Fruit fly (Drosophila melanogaster) whole organism, adult: Measurements from ENCODE around the gene Xrp1.

Source experiments
- CG11617 ChIP-seq: fragments of 200-800 bp; sonication (Bioruptor generic); optimal IDR thresholded peaks from 2 replicates; lab custom pipeline; 2017; ENCODE audit warnings: mild to moderate bottlenecking, missing biosample characterization, missing genetic modification reagents, missing genetic modification characterization
- CG12768 ChIP-seq: fragments of 200-800 bp; sonication (Bioruptor generic); optimal IDR thresholded peaks from 2 replicates; lab custom pipeline; 2017; ENCODE audit warnings: missing biosample characterization, missing genetic modification characterization, mild to moderate bottlenecking, moderate library complexity, missing genetic modification reagents
- CG14711 ChIP-seq: fragments of 200-800 bp; sonication (Bioruptor generic); optimal IDR thresholded peaks from 2 replicates; lab custom pipeline; 2018; ENCODE audit warnings: missing biosample characterization, mild to moderate bottlenecking, missing genetic modification characterization, moderate library complexity
- CG1620 ChIP-seq: fragments of 200-800 bp; sonication (Bioruptor generic); optimal IDR thresholded peaks from 2 replicates; lab custom pipeline; 2016; ENCODE audit warnings: missing biosample characterization, missing genetic modification characterization
- CG33017 ChIP-seq: fragments of 200-800 bp; sonication (Bioruptor generic); optimal IDR thresholded peaks from 2 replicates; lab custom pipeline; 2018; ENCODE audit warnings: missing biosample characterization, mild to moderate bottlenecking, missing genetic modification characterization, moderate library complexity
- CG5204 ChIP-seq: fragments of 200-800 bp; sonication (Bioruptor generic); optimal IDR thresholded peaks from 2 replicates; lab custom pipeline; 2016; ENCODE audit warnings: missing biosample characterization, missing genetic modification characterization
- CG7045 ChIP-seq: fragments of 200-800 bp; sonication (Bioruptor generic); optimal IDR thresholded peaks from 2 replicates; lab custom pipeline; 2017; ENCODE audit warnings: missing biosample characterization, mild to moderate bottlenecking, missing genetic modification characterization
- CG7101 ChIP-seq: fragments of 200-800 bp; sonication (Bioruptor generic); optimal IDR thresholded peaks from 2 replicates; lab custom pipeline; 2018; ENCODE audit warnings: missing biosample characterization, mild to moderate bottlenecking, missing genetic modification characterization, moderate library complexity
- Clk ChIP-seq: fragments of 200-800 bp; sonication (Bioruptor generic); optimal IDR thresholded peaks from 2 replicates; lab custom pipeline; 2017; ENCODE audit warnings: missing biosample characterization, missing genetic modification characterization
- Crg-1 ChIP-seq: fragments of 200-800 bp; sonication (Bioruptor generic); optimal IDR thresholded peaks from 2 replicates; lab custom pipeline; 2016; ENCODE audit warnings: missing biosample characterization, missing genetic modification characterization
- Hr96 ChIP-seq: fragments of 200-800 bp; sonication (Bioruptor generic); optimal IDR thresholded peaks from 2 replicates; lab custom pipeline; 2016; ENCODE audit warnings: missing biosample characterization, missing genetic modification characterization
- Mnt ChIP-seq: fragments of 200-800 bp; sonication (Bioruptor generic); optimal IDR thresholded peaks from 2 replicates; lab custom pipeline; 2016; ENCODE audit warnings: missing biosample characterization, mild to moderate bottlenecking, missing genetic modification characterization
- bab1 ChIP-seq: fragments of 200-800 bp; sonication (Bioruptor generic); optimal IDR thresholded peaks from 3 replicates; lab custom pipeline; 2019; ENCODE audit warnings: missing biosample characterization, mild to moderate bottlenecking, missing genetic modification characterization, moderate library complexity
- cic ChIP-seq: fragments of 200-800 bp; sonication (Bioruptor generic); optimal IDR thresholded peaks from 2 replicates; lab custom pipeline; 2017; ENCODE audit warnings: missing biosample characterization, mild to moderate bottlenecking, missing genetic modification characterization, moderate library complexity
- cnc ChIP-seq, 2 experiments: fragments of >200 bp; optimal IDR thresholded peaks; 2 replicates each; lab custom pipeline; 2017
- kay ChIP-seq: fragments of 200-800 bp; sonication (Bioruptor generic); peaks from one replicate; lab custom pipeline; 2016; ENCODE audit warnings: missing biosample characterization, missing genetic modification characterization, borderline replicate concordance
- ovo ChIP-seq: fragments of 200-800 bp; sonication (Bioruptor generic); optimal IDR thresholded peaks from 2 replicates; lab custom pipeline; 2016; ENCODE audit warnings: missing biosample characterization, missing genetic modification characterization
- pad ChIP-seq: fragments of 200-800 bp; sonication (Bioruptor generic); optimal IDR thresholded peaks from 3 replicates; lab custom pipeline; 2017; ENCODE audit warnings: missing biosample characterization, missing genetic modification characterization, mild to moderate bottlenecking, moderate library complexity, missing genetic modification reagents
- tj ChIP-seq: fragments of 200-800 bp; sonication (Bioruptor generic); optimal IDR thresholded peaks from 3 replicates; lab custom pipeline; 2017; ENCODE audit warnings: missing biosample characterization, mild to moderate bottlenecking, missing genetic modification characterization, moderate library complexity
- toe ChIP-seq: fragments of 200-800 bp; sonication (Bioruptor generic); optimal IDR thresholded peaks from 2 replicates; lab custom pipeline; 2016; ENCODE audit warnings: missing biosample characterization, missing genetic modification characterization

Xrp1 gene

dm6 chr3R:18918872-18919339, 4.1 kb downstream of the Xrp1 start:
- TF ChIP-seq bab1 (no peak), Mnt (GFP tag; lab: Kevin White, UChicago) (peak; percentile 89), CG7101 (peak; percentile 26), pad (GFP tag; lab: Kevin White, UChicago) (peak; percentile 26), CG33017 (tag; lab: Kevin White, UChicago) (no peak), cnc (optimal IDR thresholded peaks at IDR 0.05; lab: Kevin White, UChicago) (no peak), CG12768 (GFP tag; lab: Kevin White, UChicago) (peak; percentile 86), CG14711 (no peak), ovo (GFP tag; lab: Kevin White, UChicago) (peak; percentile 94), Clk (GFP tag; lab: Kevin White, UChicago) (peak; percentile 38), Hr96 (GFP tag; lab: Kevin White, UChicago) (peak; percentile 60), kay (GFP tag; lab: Kevin White, UChicago) (peak; percentile 73), tj (GFP tag; lab: Kevin White, UChicago) (peak; percentile 66), toe (GFP tag; lab: Kevin White, UChicago) (peak; percentile 23), cic (peak; percentile 97), Crg-1 (GFP tag; lab: Kevin White, UChicago) (no peak), CG11617 (peak; percentile 10), CG1620 (GFP tag; lab: Kevin White, UChicago) (peak; percentile 7), CG5204 (no peak), CG7045 (GFP tag; lab: Kevin White, UChicago) (peak; percentile 26)

- TF ChIP-seq Crg-1 (GFP tag; lab: Kevin White, UChicago): peak; percentile 26
- TF ChIP-seq toe (GFP tag; lab: Kevin White, UChicago): no peak
- peak; percentile 38 for TF ChIP-seq Mnt (GFP tag; lab: Kevin White, UChicago)
- TF ChIP-seq tj (GFP tag; lab: Kevin White, UChicago): no peak
- TF ChIP-seq bab1: no peak
- TF ChIP-seq ovo (GFP tag; lab: Kevin White, UChicago): no peak
- TF ChIP-seq CG5204: no peak
- no peak for TF ChIP-seq cnc (optimal IDR thresholded peaks at IDR 0.05; lab: Kevin White, UChicago)
- TF ChIP-seq Hr96 (GFP tag; lab: Kevin White, UChicago): no peak
- no peak for TF ChIP-seq CG14711
- TF ChIP-seq kay (GFP tag; lab: Kevin White, UChicago): peak; percentile 77
- TF ChIP-seq CG7045 (GFP tag; lab: Kevin White, UChicago): peak; percentile 21
Measured at dm6 chr3R:18923208-18923761, 8.5 kb downstream of the Xrp1 start.

- TF ChIP-seq CG7045 (GFP tag; lab: Kevin White, UChicago) (no peak), CG1620 (GFP tag; lab: Kevin White, UChicago) (no peak), CG14711 (no peak), cic (no peak), CG12768 (GFP tag; lab: Kevin White, UChicago) (no peak), bab1 (no peak), CG7101 (peak; percentile 1), ovo (GFP tag; lab: Kevin White, UChicago) (no peak), kay (GFP tag; lab: Kevin White, UChicago) (peak; percentile 97), Crg-1 (GFP tag; lab: Kevin White, UChicago) (no peak), Hr96 (GFP tag; lab: Kevin White, UChicago) (no peak), Mnt (GFP tag; lab: Kevin White, UChicago) (peak; percentile 53), pad (GFP tag; lab: Kevin White, UChicago) (no peak), cnc (optimal IDR thresholded peaks at IDR 0.05; lab: Kevin White, UChicago) (no peak), CG5204 (no peak), Clk (GFP tag; lab: Kevin White, UChicago) (no peak), toe (GFP tag; lab: Kevin White, UChicago) (no peak), CG11617 (no peak), tj (GFP tag; lab: Kevin White, UChicago) (no peak)
Measured at dm6 chr3R:18923802-18924635, 9.3 kb downstream of the Xrp1 start.

DNA sequence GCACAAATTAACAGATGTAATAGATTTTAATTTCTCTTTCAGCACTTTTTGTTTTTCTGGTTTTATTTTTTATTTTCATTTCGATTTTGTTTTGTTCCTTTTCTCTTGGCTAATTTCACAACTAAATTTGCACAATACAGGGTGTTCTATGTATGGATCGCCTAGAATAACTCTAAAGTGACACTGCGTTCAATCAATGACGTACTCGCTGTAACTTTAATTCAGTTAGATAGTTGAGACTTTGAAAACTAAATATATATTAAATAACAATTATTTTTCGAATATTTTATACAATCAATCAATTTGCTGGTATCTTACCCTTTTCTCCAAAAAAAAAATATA, 9.8 kb downstream of the Xrp1 start:
- no peak for TF ChIP-seq CG33017 (tag; lab: Kevin White, UChicago)
- no peak for TF ChIP-seq toe (GFP tag; lab: Kevin White, UChicago)
- no peak for TF ChIP-seq Hr96 (GFP tag; lab: Kevin White, UChicago)

dm6 chr3R:18928346-18928917, 13.7 kb downstream of the Xrp1 start, which contains the start of gene Mpc1:
Gene Mpc1 (minus strand): TSS chr3R:18928659.
- TF ChIP-seq Mnt (GFP tag; lab: Kevin White, UChicago): peak; percentile 37
- TF ChIP-seq toe (GFP tag; lab: Kevin White, UChicago): peak; percentile 10
- peak; percentile 16 for TF ChIP-seq CG33017 (tag; lab: Kevin White, UChicago)
- peak; percentile 18 for TF ChIP-seq CG7045 (GFP tag; lab: Kevin White, UChicago)
- no peak for TF ChIP-seq cnc (optimal IDR thresholded peaks at IDR 0.05; lab: Kevin White, UChicago)
- TF ChIP-seq Hr96 (GFP tag; lab: Kevin White, UChicago): peak; percentile 21
- peak; percentile 94 for TF ChIP-seq cic
- peak; percentile 25 for TF ChIP-seq CG11617
- no peak for TF ChIP-seq kay (GFP tag; lab: Kevin White, UChicago)
